Worm (Caenorhabditis elegans): ENCODE data around the gene C01G5.4.

Gene C01G5.4

DNA sequence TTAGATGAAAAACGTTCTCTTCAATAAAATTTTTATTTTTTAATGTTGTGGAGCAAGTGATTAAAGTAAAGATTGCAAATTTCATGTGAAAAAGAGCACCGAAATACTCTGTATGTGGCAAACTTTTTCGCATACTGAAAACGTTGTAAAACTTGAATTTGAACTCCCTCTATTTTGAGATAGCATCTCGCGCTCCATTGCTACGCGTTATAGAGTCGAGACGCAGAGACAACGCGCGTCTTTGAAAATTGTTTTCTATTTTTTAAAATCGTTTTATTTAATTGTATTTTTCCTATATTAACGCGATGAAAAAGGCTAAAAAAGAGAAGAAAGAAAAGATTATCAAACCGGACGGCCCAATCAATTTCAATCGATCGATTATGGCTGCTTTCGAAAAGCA, 17.1 kb downstream of the C01G5.4 start, which contains the start of gene fan-1:
Gene fan-1 (plus strand): TSS at position 78 of the 400 bp plus-strand sequence.
- peak; percentile 84 for TF ChIP-seq nfya-1 (tag; optimal IDR thresholded peaks at IDR 0.05; ENCODE audit: insufficient read depth)
- no peak for TF ChIP-seq daf-12 (tag; optimal IDR thresholded peaks at IDR 0.05)
- TF ChIP-seq nhr-28 (tag; optimal IDR thresholded peaks at IDR 0.05) = no peak
- peak; percentile 58 for TF ChIP-seq skn-1 (tag; optimal IDR thresholded peaks at IDR 0.05)
- no peak for TF ChIP-seq egl-27 (tag; optimal IDR thresholded peaks at IDR 0.05)
- peak; percentile 17 for TF ChIP-seq nhr-43 (tag; optimal IDR thresholded peaks at IDR 0.05; ENCODE audit: poor library complexity, severe bottlenecking)
- peak; percentile 85 for TF ChIP-seq pha-4 (tag; optimal IDR thresholded peaks at IDR 0.05)
- TF ChIP-seq ZK546.5 (tag; optimal IDR thresholded peaks at IDR 0.05) = no peak
- TF ChIP-seq ztf-4 (tag; optimal IDR thresholded peaks at IDR 0.05) = no peak
- no peak for TF ChIP-seq ceh-82 (tag; optimal IDR thresholded peaks at IDR 0.05)
- TF ChIP-seq snpc-4 (tag; optimal IDR thresholded peaks at IDR 0.05) = peak; percentile 55
- TF ChIP-seq nhr-25 (tag; optimal IDR thresholded peaks at IDR 0.05) = peak; percentile 12
- TF ChIP-seq lin-39 (tag; optimal IDR thresholded peaks at IDR 0.05) = peak; percentile 32
- TF ChIP-seq jun-1 (tag; optimal IDR thresholded peaks at IDR 0.05) = no peak
- no peak for TF ChIP-seq unc-39 (tag; optimal IDR thresholded peaks at IDR 0.05)
- TF ChIP-seq pqm-1 (tag; optimal IDR thresholded peaks at IDR 0.05) = no peak
- TF ChIP-seq unc-62 (GFP tag; optimal IDR thresholded peaks at IDR 0.05) = no peak
- TF ChIP-seq nhr-11 (tag; optimal IDR thresholded peaks at IDR 0.05) = no peak
- TF ChIP-seq ceh-9 (tag; optimal IDR thresholded peaks at IDR 0.05) = no peak
- TF ChIP-seq nhr-23 (tag; optimal IDR thresholded peaks at IDR 0.05) = peak; percentile 71
- TF ChIP-seq elt-3 (tag; optimal IDR thresholded peaks at IDR 0.05) = no peak
- peak; percentile 49 for TF ChIP-seq R02D3.7 (tag; optimal IDR thresholded peaks at IDR 0.05)
- TF ChIP-seq lin-15B (tag; optimal IDR thresholded peaks at IDR 0.05) = peak; percentile 63
- TF ChIP-seq ceh-28 (tag; optimal IDR thresholded peaks at IDR 0.05) = peak; percentile 18
- peak; percentile 15 for TF ChIP-seq hmg-11 (tag; optimal IDR thresholded peaks at IDR 0.05)

DNA sequence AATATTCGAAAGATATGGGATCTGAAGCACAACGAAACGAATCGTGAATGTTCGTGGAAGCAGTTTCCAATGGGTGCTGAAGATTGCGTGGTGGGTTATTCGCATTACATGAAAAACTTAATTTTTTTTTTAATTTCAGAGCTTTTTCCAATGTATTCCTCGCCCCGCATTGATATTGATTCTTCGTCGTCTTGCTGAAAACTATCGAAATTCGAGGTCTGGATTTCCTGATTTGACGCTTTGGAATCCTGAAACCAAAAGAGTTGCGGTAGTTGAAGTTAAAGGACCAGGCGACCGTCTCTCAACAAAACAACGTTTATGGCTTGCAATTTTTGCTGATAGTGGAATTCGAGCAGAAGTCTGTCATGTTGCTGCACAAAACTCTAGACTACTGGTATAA, 20.5 kb downstream of the C01G5.4 start:
- TF ChIP-seq aly-2 (tag; optimal IDR thresholded peaks at IDR 0.05) (no peak), sea-2 (GFP tag; optimal IDR thresholded peaks at IDR 0.05) (no peak), nhr-43 (tag; optimal IDR thresholded peaks at IDR 0.05; ENCODE audit: poor library complexity, severe bottlenecking) (peak; percentile 27), elt-2 (tag; optimal IDR thresholded peaks at IDR 0.05) (peak; percentile 23), ama-1 (optimal IDR thresholded peaks at IDR 0.05) (no peak)

DNA sequence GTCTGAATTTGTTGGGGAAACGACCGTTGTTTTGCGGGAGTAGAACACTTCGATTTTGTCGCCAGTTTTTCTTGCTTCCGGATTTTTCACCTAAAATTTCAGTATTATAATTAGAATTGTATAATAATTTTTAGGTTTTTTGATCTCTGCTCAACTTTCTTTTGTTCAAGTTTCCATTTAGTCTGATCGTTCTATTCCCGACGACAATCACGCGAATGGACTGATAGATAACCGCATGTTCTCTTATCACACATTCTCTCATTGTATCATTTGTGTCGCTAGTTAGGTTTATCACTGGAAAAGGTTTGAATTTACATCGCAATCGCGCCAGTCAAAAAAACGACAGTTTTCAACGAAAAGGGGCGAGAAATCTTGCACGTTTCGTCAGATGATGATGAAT, 23.3 kb downstream of the C01G5.4 start:
- TF ChIP-seq fkh-2 (tag; optimal IDR thresholded peaks at IDR 0.05) (no peak), nhr-67 (tag; optimal IDR thresholded peaks at IDR 0.05) (no peak), lsy-12 (tag; optimal IDR thresholded peaks at IDR 0.05) (no peak), ceh-28 (tag; optimal IDR thresholded peaks at IDR 0.05) (no peak), pqm-1 (tag; optimal IDR thresholded peaks at IDR 0.05) (peak; percentile 88), jun-1 (tag; optimal IDR thresholded peaks at IDR 0.05) (peak; percentile 29), elt-2 (tag; optimal IDR thresholded peaks at IDR 0.05) (peak; percentile 95), ztf-4 (tag; optimal IDR thresholded peaks at IDR 0.05) (no peak), nhr-12 (tag; optimal IDR thresholded peaks at IDR 0.05) (no peak), unc-39 (tag; optimal IDR thresholded peaks at IDR 0.05) (no peak), pha-4 (tag; optimal IDR thresholded peaks at IDR 0.05) (peak; percentile 33), elt-3 (tag; optimal IDR thresholded peaks at IDR 0.05) (peak in 2 of 3 experiments; percentile 68 to 91), daf-12 (tag; optimal IDR thresholded peaks at IDR 0.05) (no peak)

DNA sequence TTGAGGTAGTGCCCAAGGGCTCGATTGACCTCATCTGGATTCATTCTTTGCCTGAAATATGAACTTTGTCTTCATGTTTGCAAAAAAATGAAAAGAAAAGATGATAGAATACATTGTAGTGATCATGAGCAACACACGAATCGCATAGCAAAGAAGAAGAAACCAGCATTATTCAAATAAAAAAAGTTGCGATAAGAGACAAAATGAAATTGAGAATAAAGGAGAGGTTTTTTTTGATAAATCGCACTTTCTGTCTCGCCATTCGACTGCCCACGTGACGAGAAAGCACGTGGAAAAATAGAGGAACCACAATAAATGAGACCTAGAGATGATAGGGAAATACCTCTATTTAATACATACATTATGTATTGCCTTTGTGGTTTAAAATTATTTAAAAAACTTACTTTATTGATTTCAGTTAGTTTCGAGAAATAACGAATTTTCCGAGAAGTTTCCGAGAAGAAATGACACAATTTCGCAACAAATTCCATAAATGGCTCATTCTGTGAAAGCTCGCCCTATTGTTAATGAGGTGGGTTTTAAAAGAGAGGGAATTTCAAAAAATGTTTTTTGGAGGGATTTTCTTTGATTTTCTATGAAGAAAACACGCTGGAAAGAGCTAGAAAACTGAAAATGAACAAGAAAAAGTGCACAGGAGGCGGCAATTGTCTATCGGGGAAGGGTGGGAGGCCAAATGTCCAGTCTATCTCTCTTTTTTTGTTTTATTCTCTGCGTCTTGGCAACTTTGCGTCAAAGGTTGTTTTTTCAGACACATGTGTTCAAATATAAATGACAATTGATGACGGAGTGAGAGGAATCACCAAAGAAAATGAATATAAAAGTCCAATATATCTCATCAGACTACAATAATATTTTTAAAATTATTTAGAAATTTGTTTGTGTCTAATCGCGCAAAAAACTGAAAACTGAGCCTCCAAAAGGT, 24.1 kb downstream of the C01G5.4 start, which contains the start of gene paqr-1:
Gene paqr-1 (minus strand): TSS at position 51 of the 943 bp plus-strand sequence.
- TF ChIP-seq skn-1 (tag; optimal IDR thresholded peaks at IDR 0.05) = no peak
- peak; percentile 0 for TF ChIP-seq elt-2 (tag; optimal IDR thresholded peaks at IDR 0.05)
- TF ChIP-seq elt-1 (tag; optimal IDR thresholded peaks at IDR 0.05) = no peak
- TF ChIP-seq nhr-11 (tag; optimal IDR thresholded peaks at IDR 0.05) = no peak
- TF ChIP-seq aly-2 (tag; optimal IDR thresholded peaks at IDR 0.05) = no peak
- no peak for TF ChIP-seq nhr-25 (tag; optimal IDR thresholded peaks at IDR 0.05)
- TF ChIP-seq nhr-43 (tag; optimal IDR thresholded peaks at IDR 0.05; ENCODE audit: poor library complexity, severe bottlenecking) = no peak
- no peak for TF ChIP-seq zag-1 (tag; optimal IDR thresholded peaks at IDR 0.05)
- TF ChIP-seq ceh-82 (tag; optimal IDR thresholded peaks at IDR 0.05) = no peak
- TF ChIP-seq nhr-76 (tag; optimal IDR thresholded peaks at IDR 0.05) = no peak
- TF ChIP-seq R02D3.7 (tag; optimal IDR thresholded peaks at IDR 0.05) = no peak
- TF ChIP-seq lin-39 (tag; optimal IDR thresholded peaks at IDR 0.05) = peak; percentile 16
- TF ChIP-seq unc-62 (GFP tag; optimal IDR thresholded peaks at IDR 0.05) = no peak
- peak; percentile 6 for TF ChIP-seq fos-1 (tag; optimal IDR thresholded peaks at IDR 0.05)
- no peak for TF ChIP-seq nhr-23 (tag; optimal IDR thresholded peaks at IDR 0.05)
- no peak for TF ChIP-seq elt-3 (tag; optimal IDR thresholded peaks at IDR 0.05)
- no peak for TF ChIP-seq tbx-2 (tag; optimal IDR thresholded peaks at IDR 0.05)
- peak; percentile 53 for TF ChIP-seq lin-15B (tag; optimal IDR thresholded peaks at IDR 0.05)
- TF ChIP-seq nhr-77 (tag; optimal IDR thresholded peaks at IDR 0.05) = no peak
- no peak for TF ChIP-seq lsy-12 (tag; optimal IDR thresholded peaks at IDR 0.05)
- TF ChIP-seq ceh-9 (tag; optimal IDR thresholded peaks at IDR 0.05) = no peak
- no peak for TF ChIP-seq ztf-11 (tag; optimal IDR thresholded peaks at IDR 0.05)
- TF ChIP-seq mdl-1 (tag; optimal IDR thresholded peaks at IDR 0.05) = peak; percentile 41
- no peak for TF ChIP-seq mml-1 (tag; optimal IDR thresholded peaks at IDR 0.05)
- no peak for TF ChIP-seq fkh-10 (GFP tag; optimal IDR thresholded peaks at IDR 0.05)
- TF ChIP-seq egl-5 (tag; optimal IDR thresholded peaks at IDR 0.05) = peak; percentile 77

Measured in whole organism, L3 larva.